Worm (Caenorhabditis elegans): ENCODE results near the gene twk-39.

twk-39 gene

ce11 chrIII:11836054-11836453 lies 40.5 kb downstream of the twk-39 start:
- no peak for TF ChIP-seq skn-1 (tag; optimal IDR thresholded peaks at IDR 0.05)
- TF ChIP-seq elt-3 (tag; optimal IDR thresholded peaks at IDR 0.05): no peak
- TF ChIP-seq nhr-11 (tag; optimal IDR thresholded peaks at IDR 0.05): no peak
- TF ChIP-seq crh-2 (tag; optimal IDR thresholded peaks at IDR 0.05): peak; percentile 9
- TF ChIP-seq mab-5 (tag; optimal IDR thresholded peaks at IDR 0.05): no peak
- TF ChIP-seq elt-1 (tag; optimal IDR thresholded peaks at IDR 0.05): no peak
- no peak for TF ChIP-seq gmeb-1 (tag; optimal IDR thresholded peaks at IDR 0.05)
- TF ChIP-seq peb-1 (tag; optimal IDR thresholded peaks at IDR 0.05): no peak
- TF ChIP-seq nhr-6 (tag; optimal IDR thresholded peaks at IDR 0.05): no peak
- no peak for TF ChIP-seq fos-1 (tag; optimal IDR thresholded peaks at IDR 0.05)
- TF ChIP-seq mdl-1 (tag; optimal IDR thresholded peaks at IDR 0.05): no peak
- no peak for TF ChIP-seq unc-62 (GFP tag; optimal IDR thresholded peaks at IDR 0.05)
- TF ChIP-seq nhr-25 (tag; optimal IDR thresholded peaks at IDR 0.05): no peak
- TF ChIP-seq C34F6.9 (tag; optimal IDR thresholded peaks at IDR 0.05): peak; percentile 36
- no peak for TF ChIP-seq nhr-23 (tag; optimal IDR thresholded peaks at IDR 0.05)
- no peak for TF ChIP-seq unc-55 (GFP tag; optimal IDR thresholded peaks at IDR 0.05)
- no peak for TF ChIP-seq sma-9 (GFP tag; optimal IDR thresholded peaks at IDR 0.05)
- no peak for TF ChIP-seq sma-9 (tag; optimal IDR thresholded peaks at IDR 0.05)
- TF ChIP-seq unc-39 (tag; optimal IDR thresholded peaks at IDR 0.05): no peak
- TF ChIP-seq lin-11 (tag; optimal IDR thresholded peaks at IDR 0.05): peak; percentile 12
- TF ChIP-seq lsy-2 (tag; optimal IDR thresholded peaks at IDR 0.05): peak in 1 of 2 experiments; percentile 27
- no peak for TF ChIP-seq snpc-4 (tag; optimal IDR thresholded peaks at IDR 0.05)
- no peak for TF ChIP-seq zag-1 (tag; optimal IDR thresholded peaks at IDR 0.05)
- no peak for TF ChIP-seq alr-1 (tag; optimal IDR thresholded peaks at IDR 0.05)
- no peak for TF ChIP-seq ZK546.5 (tag; optimal IDR thresholded peaks at IDR 0.05)
- TF ChIP-seq ceh-82 (tag; optimal IDR thresholded peaks at IDR 0.05): no peak
- TF ChIP-seq nhr-237 (tag; optimal IDR thresholded peaks at IDR 0.05): no peak
- no peak for TF ChIP-seq nhr-77 (tag; optimal IDR thresholded peaks at IDR 0.05)
- no peak for TF ChIP-seq dmd-4 (tag; optimal IDR thresholded peaks at IDR 0.05)
- TF ChIP-seq ama-1 (optimal IDR thresholded peaks at IDR 0.05): no peak
- TF ChIP-seq Y55F3AM.14 (GFP tag; optimal IDR thresholded peaks at IDR 0.05): peak; percentile 13
- no peak for TF ChIP-seq nhr-12 (tag; optimal IDR thresholded peaks at IDR 0.05)
- no peak for TF ChIP-seq F13H6.1 (tag; optimal IDR thresholded peaks at IDR 0.05)
- TF ChIP-seq ztf-1 (GFP tag; conservative IDR thresholded peaks at IDR 0.05): no peak
- no peak for TF ChIP-seq sem-4 (tag; optimal IDR thresholded peaks at IDR 0.05)
- no peak for TF ChIP-seq ztf-4 (tag; optimal IDR thresholded peaks at IDR 0.05)
- TF ChIP-seq lin-39 (tag; optimal IDR thresholded peaks at IDR 0.05): no peak
- TF ChIP-seq blmp-1 (tag; optimal IDR thresholded peaks at IDR 0.05; ENCODE audit: insufficient read depth): no peak
- peak; percentile 30 for TF ChIP-seq nhr-129 (tag; optimal IDR thresholded peaks at IDR 0.05)
- TF ChIP-seq mbf-1 (tag; optimal IDR thresholded peaks at IDR 0.05): no peak

- TF ChIP-seq unc-55 (GFP tag; optimal IDR thresholded peaks at IDR 0.05) (peak; percentile 27), unc-62 (GFP tag; optimal IDR thresholded peaks at IDR 0.05) (no peak), skn-1 (tag; optimal IDR thresholded peaks at IDR 0.05) (peak; percentile 61)
These were observed 41.2 kb downstream of the twk-39 start for ce11 chrIII:11836734-11837133.

- no peak for TF ChIP-seq ztf-4 (tag; optimal IDR thresholded peaks at IDR 0.05)
- TF ChIP-seq ceh-82 (tag; optimal IDR thresholded peaks at IDR 0.05): no peak
- no peak for TF ChIP-seq nhr-11 (tag; optimal IDR thresholded peaks at IDR 0.05)
- no peak for TF ChIP-seq aly-2 (tag; optimal IDR thresholded peaks at IDR 0.05)
- TF ChIP-seq lin-39 (tag; optimal IDR thresholded peaks at IDR 0.05): no peak
- no peak for TF ChIP-seq F13H6.1 (tag; optimal IDR thresholded peaks at IDR 0.05)
- TF ChIP-seq mdl-1 (tag; optimal IDR thresholded peaks at IDR 0.05): no peak
- TF ChIP-seq mab-5 (tag; optimal IDR thresholded peaks at IDR 0.05): no peak
- TF ChIP-seq dmd-4 (tag; optimal IDR thresholded peaks at IDR 0.05): no peak
- no peak for TF ChIP-seq unc-55 (GFP tag; optimal IDR thresholded peaks at IDR 0.05)
These were observed 46.2 kb downstream of the twk-39 start for ce11 chrIII:11841728-11842127.

ce11 chrIII:11843007-11843406 lies 47.5 kb downstream of the twk-39 start:
- no peak for TF ChIP-seq dmd-4 (tag; optimal IDR thresholded peaks at IDR 0.05)
- TF ChIP-seq lin-13 (GFP tag; optimal IDR thresholded peaks at IDR 0.05): no peak
- TF ChIP-seq ZK546.5 (tag; optimal IDR thresholded peaks at IDR 0.05): no peak
- no peak for TF ChIP-seq Y55F3AM.14 (GFP tag; optimal IDR thresholded peaks at IDR 0.05)
- no peak for TF ChIP-seq crh-2 (tag; optimal IDR thresholded peaks at IDR 0.05)
- no peak for TF ChIP-seq aly-2 (tag; optimal IDR thresholded peaks at IDR 0.05)

All from whole organism, L2 larva.